Worm (Caenorhabditis elegans): Measurements from ENCODE around the gene nlr-1.

Gene nlr-1

ce11 chrIV:12134991-12135390 is 43.1 kb downstream of the nlr-1 start:
- TF ChIP-seq nhr-23 (tag; optimal IDR thresholded peaks at IDR 0.05) = no peak
- no peak for TF ChIP-seq ceh-82 (tag; optimal IDR thresholded peaks at IDR 0.05)
- TF ChIP-seq pqm-1 (tag; optimal IDR thresholded peaks at IDR 0.05) = no peak
- no peak for TF ChIP-seq tbx-2 (tag; optimal IDR thresholded peaks at IDR 0.05)
- no peak for TF ChIP-seq pha-4 (tag; optimal IDR thresholded peaks at IDR 0.05)
- no peak for TF ChIP-seq unc-62 (GFP tag; optimal IDR thresholded peaks at IDR 0.05)
- TF ChIP-seq nhr-67 (tag; optimal IDR thresholded peaks at IDR 0.05) = no peak
- no peak for TF ChIP-seq nhr-28 (tag; optimal IDR thresholded peaks at IDR 0.05)
- no peak for TF ChIP-seq lin-15B (tag; optimal IDR thresholded peaks at IDR 0.05)
- TF ChIP-seq elt-1 (tag; optimal IDR thresholded peaks at IDR 0.05) = no peak
- TF ChIP-seq elt-2 (tag; optimal IDR thresholded peaks at IDR 0.05) = no peak
- TF ChIP-seq nhr-11 (tag; optimal IDR thresholded peaks at IDR 0.05) = no peak
- TF ChIP-seq snpc-4 (tag; optimal IDR thresholded peaks at IDR 0.05) = no peak
- no peak for TF ChIP-seq R02D3.7 (tag; optimal IDR thresholded peaks at IDR 0.05)
- no peak for TF ChIP-seq egl-27 (tag; optimal IDR thresholded peaks at IDR 0.05)
- no peak for TF ChIP-seq ceh-28 (tag; optimal IDR thresholded peaks at IDR 0.05)
- no peak for TF ChIP-seq nhr-43 (tag; optimal IDR thresholded peaks at IDR 0.05; ENCODE audit: poor library complexity, severe bottlenecking)
- no peak for TF ChIP-seq eor-1 (tag; optimal IDR thresholded peaks at IDR 0.05)
- TF ChIP-seq ama-1 (optimal IDR thresholded peaks at IDR 0.05) = no peak
- TF ChIP-seq aly-2 (tag; optimal IDR thresholded peaks at IDR 0.05) = no peak

- TF ChIP-seq ceh-16 (tag; optimal IDR thresholded peaks at IDR 0.05) (no peak), nfya-1 (tag; optimal IDR thresholded peaks at IDR 0.05; ENCODE audit: insufficient read depth) (no peak), egl-27 (tag; optimal IDR thresholded peaks at IDR 0.05) (no peak), ZK546.5 (tag; optimal IDR thresholded peaks at IDR 0.05) (no peak), eor-1 (tag; optimal IDR thresholded peaks at IDR 0.05) (no peak), zag-1 (tag; optimal IDR thresholded peaks at IDR 0.05) (no peak), mml-1 (tag; optimal IDR thresholded peaks at IDR 0.05) (no peak)
Measured at ce11 chrIV:12133776-12134175, 44.4 kb downstream of the nlr-1 start.

ce11 chrIV:12131308-12132072 is 46.6 kb downstream of the nlr-1 start:
- TF ChIP-seq jun-1 (tag; optimal IDR thresholded peaks at IDR 0.05) (no peak), elt-1 (tag; optimal IDR thresholded peaks at IDR 0.05) (no peak), unc-39 (tag; optimal IDR thresholded peaks at IDR 0.05) (no peak), nfya-1 (tag; optimal IDR thresholded peaks at IDR 0.05; ENCODE audit: insufficient read depth) (no peak), nhr-12 (tag; optimal IDR thresholded peaks at IDR 0.05) (no peak), nhr-28 (tag; optimal IDR thresholded peaks at IDR 0.05) (no peak), skn-1 (tag; optimal IDR thresholded peaks at IDR 0.05) (no peak), R02D3.7 (tag; optimal IDR thresholded peaks at IDR 0.05) (no peak), mml-1 (tag; optimal IDR thresholded peaks at IDR 0.05) (no peak), nhr-11 (tag; optimal IDR thresholded peaks at IDR 0.05) (no peak), pqm-1 (tag; optimal IDR thresholded peaks at IDR 0.05) (no peak)

- no peak for TF ChIP-seq nhr-77 (tag; optimal IDR thresholded peaks at IDR 0.05)
- no peak for TF ChIP-seq ceh-28 (tag; optimal IDR thresholded peaks at IDR 0.05)
- TF ChIP-seq lin-15B (tag; optimal IDR thresholded peaks at IDR 0.05) = no peak
- TF ChIP-seq aly-2 (tag; optimal IDR thresholded peaks at IDR 0.05) = no peak
- TF ChIP-seq zag-1 (tag; optimal IDR thresholded peaks at IDR 0.05) = no peak
- TF ChIP-seq nhr-12 (tag; optimal IDR thresholded peaks at IDR 0.05) = no peak
- no peak for TF ChIP-seq tbx-2 (tag; optimal IDR thresholded peaks at IDR 0.05)
- no peak for TF ChIP-seq elt-3 (tag; optimal IDR thresholded peaks at IDR 0.05)
- TF ChIP-seq pqm-1 (tag; optimal IDR thresholded peaks at IDR 0.05) = no peak
- TF ChIP-seq mdl-1 (tag; optimal IDR thresholded peaks at IDR 0.05) = no peak
- no peak for TF ChIP-seq pha-4 (tag; optimal IDR thresholded peaks at IDR 0.05)
- TF ChIP-seq sea-2 (GFP tag; optimal IDR thresholded peaks at IDR 0.05) = no peak
- no peak for TF ChIP-seq jun-1 (tag; optimal IDR thresholded peaks at IDR 0.05)
- TF ChIP-seq nhr-237 (tag; optimal IDR thresholded peaks at IDR 0.05) = no peak
- TF ChIP-seq ZK546.5 (tag; optimal IDR thresholded peaks at IDR 0.05) = no peak
- no peak for TF ChIP-seq snpc-4 (tag; optimal IDR thresholded peaks at IDR 0.05)
Measured at ce11 chrIV:12129204-12129603, 48.9 kb downstream of the nlr-1 start, which contains the start of gene lin-24. Gene lin-24, plus strand, starts transcription at chrIV:12129504.

Measured in whole organism, L3 larva.